Fruit fly (Drosophila melanogaster) whole organism, embryonic: ENCODE data around the gene Vps37B.
A peak's percentile ranks its signal among the peaks of the same experiment; 100 is the strongest.

ENCODE experiments used
- Atf6 ChIP-seq: fragments of 200-800 bp; sonication (Bioruptor generic); IDR thresholded peaks from 2 replicates; pipeline ENCODE4 v1.3.6; 2022; ENCODE audit warnings: missing biosample characterization, missing genetic modification characterization
- BEAF-32 ChIP-seq: fragments of 200-800 bp; sonication (Bioruptor generic); optimal IDR thresholded peaks from 3 replicates; lab custom pipeline; 2017; ENCODE audit warnings: missing biosample characterization, missing genetic modification characterization, mild to moderate bottlenecking, moderate library complexity, missing genetic modification reagents
- CG10267 ChIP-seq: fragments of 200-800 bp; sonication (Bioruptor generic); optimal IDR thresholded peaks from 2 replicates; lab custom pipeline; 2018; ENCODE audit warnings: missing biosample characterization, mild to moderate bottlenecking, missing genetic modification characterization, moderate library complexity
- CG10979 ChIP-seq: fragments of 200-800 bp; sonication (Bioruptor generic); optimal IDR thresholded peaks from 2 replicates; lab custom pipeline; 2018; ENCODE audit warnings: missing biosample characterization, mild to moderate bottlenecking, missing genetic modification characterization, moderate library complexity
- CG11696 ChIP-seq: fragments of 200-800 bp; sonication (Bioruptor generic); IDR thresholded peaks from 2 replicates; pipeline ENCODE4 v1.3.6; 2022; ENCODE audit warnings: missing biosample characterization, missing genetic modification characterization
- CG12071 ChIP-seq: fragments of 200-800 bp; sonication (Bioruptor generic); optimal IDR thresholded peaks from 3 replicates; lab custom pipeline; 2018; ENCODE audit warnings: missing biosample characterization, mild to moderate bottlenecking, missing genetic modification characterization
- CG12104 ChIP-seq: fragments of 200-800 bp; sonication (Bioruptor generic); optimal IDR thresholded peaks from 3 replicates; lab custom pipeline; 2016; ENCODE audit warnings: missing biosample characterization, missing genetic modification characterization
- CG12769 ChIP-seq: fragments of 200-800 bp; sonication (Bioruptor generic); optimal IDR thresholded peaks from 2 replicates; lab custom pipeline; 2019; ENCODE audit warnings: missing biosample characterization, mild to moderate bottlenecking, missing genetic modification characterization, moderate library complexity
- CG16813 ChIP-seq: fragments of 200-800 bp; sonication (Bioruptor generic); IDR thresholded peaks from 3 replicates; pipeline ENCODE4 v1.3.6; 2022; ENCODE audit warnings: missing biosample characterization, missing genetic modification characterization; ENCODE audit not compliant: partially characterized antibody
- CG2120 ChIP-seq: fragments of 200-800 bp; sonication (Bioruptor generic); optimal IDR thresholded peaks from 3 replicates; lab custom pipeline; 2016; ENCODE audit warnings: missing biosample characterization, missing genetic modification characterization
- CG2202 ChIP-seq: fragments of 200-800 bp; sonication (Bioruptor generic); optimal IDR thresholded peaks from 2 replicates; lab custom pipeline; 2018; ENCODE audit warnings: missing biosample characterization, mild to moderate bottlenecking, missing genetic modification characterization
- CG8290 ChIP-seq, 3 experiments: fragments of 200-800 bp; sonication (Bioruptor generic); optimal IDR thresholded peaks; 2 replicates each; lab custom pipeline; 2016 to 2019; ENCODE audit warnings: missing biosample characterization in 3 of 3, missing genetic modification characterization in 3 of 3, mild to moderate bottlenecking in 2 of 3, moderate library complexity in 1 of 3
- Deaf1 ChIP-seq: fragments of 200-800 bp; optimal IDR thresholded peaks from 3 replicates; lab custom pipeline; 2019; ENCODE audit warnings: missing biosample characterization, mild to moderate bottlenecking, missing genetic modification characterization, moderate library complexity
- HHEX ChIP-seq: fragments of 200-800 bp; sonication (Bioruptor generic); optimal IDR thresholded peaks from 3 replicates; lab custom pipeline; 2017; ENCODE audit warnings: missing biosample characterization, mild to moderate bottlenecking, missing genetic modification characterization, missing genetic modification reagents
- HLH3B ChIP-seq: fragments of 200-800 bp; sonication (Bioruptor generic); IDR thresholded peaks from 2 replicates; pipeline ENCODE4 v1.3.6; 2022; ENCODE audit warnings: missing biosample characterization, missing genetic modification characterization
- HmgZ ChIP-seq: fragments of 200-800 bp; sonication (Bioruptor generic); optimal IDR thresholded peaks from 2 replicates; lab custom pipeline; 2018; ENCODE audit warnings: missing biosample characterization, mild to moderate bottlenecking, missing genetic modification characterization
- Med ChIP-seq: fragments of 200-800 bp; sonication (Bioruptor generic); peaks from one replicate; lab custom pipeline; 2016; ENCODE audit warnings: missing biosample characterization, missing genetic modification characterization, mild to moderate bottlenecking, inconsistent platforms, moderate library complexity
- Nf-YA ChIP-seq: fragments of 200-800 bp; sonication (Bioruptor generic); IDR thresholded peaks from 2 replicates; pipeline ENCODE4 v1.3.6; 2022; ENCODE audit warnings: missing biosample characterization, missing genetic modification characterization
- Rfx ChIP-seq: fragments of 200-800 bp; sonication (Bioruptor generic); IDR thresholded peaks from 2 replicates; pipeline ENCODE4 v1.3.6; 2022; ENCODE audit warnings: missing biosample characterization, missing genetic modification characterization
- Side ChIP-seq: fragments of 200-800 bp; sonication (Bioruptor generic); optimal IDR thresholded peaks from 2 replicates; lab custom pipeline; 2016; ENCODE audit warnings: missing biosample characterization, missing genetic modification characterization
- Xbp1 ChIP-seq: fragments of 200-800 bp; sonication (Bioruptor generic); optimal IDR thresholded peaks from 3 replicates; lab custom pipeline; 2016; ENCODE audit warnings: missing biosample characterization, mild to moderate bottlenecking, missing genetic modification characterization
- YL-1 ChIP-seq: fragments of 200-800 bp; sonication (Bioruptor generic); optimal IDR thresholded peaks from 3 replicates; lab custom pipeline; 2017; ENCODE audit warnings: missing biosample characterization, mild to moderate bottlenecking, missing genetic modification characterization
- chif ChIP-seq, 2 experiments: fragments of 200-800 bp; sonication (Bioruptor generic); optimal IDR thresholded peaks; 3 replicates each; lab custom pipeline; 2016; ENCODE audit warnings: missing biosample characterization in 2 of 2, missing genetic modification characterization in 2 of 2
- danr ChIP-seq: fragments of 200-800 bp; sonication (Bioruptor generic); IDR thresholded peaks from 2 replicates; pipeline ENCODE4 v1.3.6; 2022; ENCODE audit warnings: missing biosample characterization, missing genetic modification characterization
- esg ChIP-seq: fragments of 200-800 bp; sonication (Bioruptor generic); conservative IDR thresholded peaks from 2 replicates; pipeline ENCODE4 v1.3.6; 2022; ENCODE audit warnings: missing biosample characterization, missing genetic modification characterization
- ewg ChIP-seq: fragments of 200-800 bp; sonication (Bioruptor generic); optimal IDR thresholded peaks from 3 replicates; lab custom pipeline; 2017; ENCODE audit warnings: mild to moderate bottlenecking, missing biosample characterization, missing genetic modification reagents, missing genetic modification characterization
- grau ChIP-seq: fragments of 200-800 bp; optimal IDR thresholded peaks from 3 replicates; lab custom pipeline; 2019; ENCODE audit warnings: missing biosample characterization, mild to moderate bottlenecking, missing genetic modification characterization, moderate library complexity
- hkb ChIP-seq, 2 experiments: fragments of 200-800 bp in 1 of 2; fragments of >200 bp in 1 of 2; sonication (Bioruptor generic) in 1 of 2; IDR thresholded peaks in 1 of 2; optimal IDR thresholded peaks in 1 of 2; 2 replicates each; pipeline versions ENCODE4 v1.3.6 to Lab custom; 2017 to 2022; ENCODE audit warnings: missing biosample characterization in 1 of 2, missing genetic modification characterization in 1 of 2
- klu ChIP-seq: fragments of 200-800 bp; sonication (Bioruptor generic); IDR thresholded peaks from 2 replicates; pipeline ENCODE4 v1.3.6; 2022; ENCODE audit warnings: missing biosample characterization, missing genetic modification characterization
- lilli ChIP-seq: fragments of 200-800 bp; sonication (Bioruptor generic); optimal IDR thresholded peaks from 3 replicates; lab custom pipeline; 2016; ENCODE audit warnings: missing biosample characterization, missing genetic modification characterization
- mam ChIP-seq: fragments of 200-800 bp; sonication (Bioruptor generic); optimal IDR thresholded peaks from 3 replicates; lab custom pipeline; 2016; ENCODE audit warnings: missing biosample characterization, missing genetic modification characterization
- pros ChIP-seq: fragments of 200-800 bp; sonication (Bioruptor generic); optimal IDR thresholded peaks from 3 replicates; lab custom pipeline; 2019; ENCODE audit warnings: missing biosample characterization, mild to moderate bottlenecking, missing genetic modification characterization, moderate library complexity
- pzg ChIP-seq: fragments of 200-800 bp; sonication (Bioruptor generic); optimal IDR thresholded peaks from 3 replicates; lab custom pipeline; 2018; ENCODE audit warnings: missing biosample characterization, mild to moderate bottlenecking, missing genetic modification characterization, moderate library complexity
- seq ChIP-seq: fragments of 200-800 bp; sonication (Bioruptor generic); IDR thresholded peaks from 2 replicates; pipeline ENCODE4 v1.3.6; 2022; ENCODE audit warnings: missing biosample characterization, missing genetic modification characterization
- shn ChIP-seq: fragments of 200-800 bp; sonication (Bioruptor generic); optimal IDR thresholded peaks from 3 replicates; lab custom pipeline; 2016; ENCODE audit warnings: missing biosample characterization, missing genetic modification characterization
- sima ChIP-seq: fragments of 200-800 bp; sonication (Bioruptor generic); optimal IDR thresholded peaks from 2 replicates; lab custom pipeline; 2016; ENCODE audit warnings: missing biosample characterization, missing genetic modification characterization
- tin ChIP-seq: fragments of 200-800 bp; sonication (Bioruptor generic); optimal IDR thresholded peaks from 3 replicates; lab custom pipeline; 2016; ENCODE audit warnings: missing biosample characterization, missing genetic modification characterization
- tll ChIP-seq, 2 experiments: fragments of 200-800 bp in 1 of 2; fragments of >200 bp in 1 of 2; sonication (Bioruptor generic) in 1 of 2; optimal IDR thresholded peaks; 2 replicates each; lab custom pipeline; 2017 to 2019; ENCODE audit warnings: missing biosample characterization in 2 of 2, missing genetic modification characterization in 2 of 2, mild to moderate bottlenecking in 1 of 2, moderate library complexity in 1 of 2
- vvl ChIP-seq: fragments of 200-800 bp; sonication (Bioruptor generic); IDR thresholded peaks from 2 replicates; pipeline ENCODE4 v1.3.6; 2022; ENCODE audit warnings: missing biosample characterization, missing genetic modification characterization
- zf30C ChIP-seq: fragments of 200-800 bp; sonication (Bioruptor generic); optimal IDR thresholded peaks from 3 replicates; lab custom pipeline; 2018; ENCODE audit warnings: missing biosample characterization, mild to moderate bottlenecking, missing genetic modification characterization

Gene Vps37B

DNA sequence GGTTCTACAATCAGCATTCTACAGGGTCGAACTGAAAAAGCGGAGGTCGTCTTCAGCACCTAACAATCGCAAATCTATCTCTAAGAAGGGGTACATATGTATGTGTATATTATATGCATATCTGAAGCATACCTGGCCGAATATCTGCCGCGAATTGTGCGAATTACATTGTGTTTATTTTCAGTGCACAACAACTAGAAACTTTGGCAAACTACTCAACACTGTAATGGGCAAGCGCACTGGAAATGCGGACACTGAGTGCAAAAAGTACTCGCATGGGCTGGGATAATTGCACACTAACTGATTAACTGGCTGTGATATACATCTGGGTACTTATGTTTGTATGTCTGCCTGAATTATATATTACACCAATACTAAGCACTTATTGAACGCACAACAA is 44.8 kb downstream of the Vps37B start (continued):
- TF ChIP-seq CG8290 (GFP tag; optimal IDR thresholded peaks at IDR 0.05; lab: Kevin White, UChicago) (no peak), CG8290 (tag; optimal IDR thresholded peaks at IDR 0.05; lab: Kevin White, UChicago) (peak; percentile 24 to 50), zf30C (GFP tag; lab: Kevin White, UChicago) (peak; percentile 84), CG16813 (GFP tag; lab: Robert Waterston, UW) (no peak), CG12071 (GFP tag; lab: Kevin White, UChicago) (no peak), CG12104 (no peak), pzg (GFP tag; lab: Kevin White, UChicago) (peak; percentile 2), esg (GFP tag; lab: Robert Waterston, UW) (no peak), Xbp1 (GFP tag; lab: Kevin White, UChicago) (peak; percentile 12), shn (GFP tag; lab: Kevin White, UChicago) (no peak), Nf-YA (GFP tag; lab: Robert Waterston, UW) (no peak), HHEX (peak; percentile 25), vvl (peak; percentile 55; the same call in 1 of the 2 replicates), mam (peak; percentile 13), tll (GFP tag; optimal IDR thresholded peaks at IDR 0.05; lab: Kevin White, UChicago) (no peak), CG12769 (tag; lab: Kevin White, UChicago) (peak; percentile 3), CG10979 (tag; lab: Kevin White, UChicago) (peak; percentile 23), HmgZ (tag; lab: Kevin White, UChicago) (peak; percentile 24), Side (peak; percentile 17), seq (GFP tag; lab: Robert Waterston, UW) (0 out of 2 replicates have a peak, but pooled peaks have one; percentile 13), Rfx (GFP tag; lab: Robert Waterston, UW) (peak; percentile 45; the same call in 1 of the 2 replicates), BEAF-32 (GFP tag; lab: Kevin White, UChicago) (no peak), Med (GFP tag; lab: Kevin White, UChicago) (peak; percentile 79), hkb (optimal IDR thresholded peaks at IDR 0.05; lab: Kevin White, UChicago) (no peak), hkb (GFP tag; IDR thresholded peaks at IDR 0.05; lab: Robert Waterston, UW) (0 out of 2 replicates have a peak, but pooled peaks have one; percentile 38), Deaf1 (tag; lab: Kevin White, UChicago) (no peak), Atf6 (peak; percentile 49; the same call in 1 of the 2 replicates), lilli (GFP tag; lab: Kevin White, UChicago) (no peak), ewg (GFP tag; lab: Kevin White, UChicago) (peak; percentile 89), danr (GFP tag; lab: Robert Waterston, UW) (no peak), YL-1 (GFP tag; lab: Kevin White, UChicago) (no peak), CG2202 (tag; lab: Kevin White, UChicago) (no peak), klu (GFP tag; lab: Robert Waterston, UW) (no peak), CG11696 (GFP tag; lab: Robert Waterston, UW) (peak; percentile 44; the same call in 1 of the 2 replicates), chif (GFP tag; optimal IDR thresholded peaks at IDR 0.05; lab: Kevin White, UChicago) (peak in 1 of 2 experiments; percentile 24), HLH3B (GFP tag; lab: Robert Waterston, UW) (0 out of 2 replicates have a peak, but pooled peaks have one; percentile 5), tin (GFP tag; lab: Kevin White, UChicago) (peak; percentile 13), grau (tag; lab: Kevin White, UChicago) (no peak), CG10267 (peak; percentile 76), sima (no peak), CG2120 (GFP tag; lab: Kevin White, UChicago) (peak; percentile 10), pros (GFP tag; lab: Kevin White, UChicago) (no peak)
